Worm (Caenorhabditis elegans) whole organism, L4 larva: Measurements from ENCODE around the gene B0303.16.

ENCODE experiments used
- D1046.2 ChIP-seq: fragments of 200-800 bp; sonication (Bioruptor generic); IDR thresholded peaks from 2 replicates; pipeline ENCODE4 v1.3.6; 2022; ENCODE audit warnings: missing genetic modification characterization, missing compliant biosample characterization
- F10B5.3 ChIP-seq: sonication (generic microtip); optimal IDR thresholded peaks from 2 replicates; lab custom pipeline; 2016; ENCODE audit warnings: mild to moderate bottlenecking, missing genetic modification characterization, missing compliant biosample characterization
- T20F7.1 ChIP-seq: fragments of 200-800 bp; sonication (Bioruptor generic); optimal IDR thresholded peaks from 2 replicates; lab custom pipeline; 2018; ENCODE audit warnings: mild to moderate bottlenecking, missing genetic modification characterization, missing compliant biosample characterization
- Y75B8A.6 ChIP-seq: fragments of 200-800 bp; sonication (Bioruptor generic); IDR thresholded peaks from 2 replicates; pipeline ENCODE4 v1.3.6; 2022; ENCODE audit warnings: missing genetic modification reagents, missing genetic modification characterization, missing compliant biosample characterization
- ZK337.2 ChIP-seq: fragments of 200-800 bp; sonication (Bioruptor generic); IDR thresholded peaks from 2 replicates; pipeline ENCODE4 v1.3.6; 2022; ENCODE audit warnings: missing genetic modification reagents, missing genetic modification characterization, missing compliant biosample characterization
- aha-1 ChIP-seq: fragments of 150-350 bp; peaks from one replicate; lab custom pipeline; 2014; ENCODE audit warnings: missing biosample characterization, missing genetic modification characterization
- aly-2 ChIP-seq: sonication (generic microtip); optimal IDR thresholded peaks from 2 replicates; lab custom pipeline; 2018; ENCODE audit warnings: missing biosample characterization, missing genetic modification characterization
- arid-1 ChIP-seq: fragments of 200-800 bp; sonication (Bioruptor generic); conservative IDR thresholded peaks from 2 replicates; pipeline ENCODE4 v1.3.6; 2022; ENCODE audit warnings: missing genetic modification reagents, missing genetic modification characterization, missing compliant biosample characterization
- attf-4 ChIP-seq: sonication (generic microtip); optimal IDR thresholded peaks from 3 replicates; lab custom pipeline; 2017; ENCODE audit warnings: missing biosample characterization, missing genetic modification characterization
- ceh-32 ChIP-seq: sonication (generic microtip); optimal IDR thresholded peaks from 2 replicates; lab custom pipeline; 2016; ENCODE audit warnings: mild to moderate bottlenecking, missing genetic modification characterization, missing compliant biosample characterization; ENCODE audit not compliant: poor library complexity
- ceh-44 ChIP-seq: fragments of 200-800 bp; sonication (Bioruptor generic); IDR thresholded peaks from 2 replicates; pipeline ENCODE4 v1.3.6; 2022; ENCODE audit warnings: missing genetic modification reagents, missing genetic modification characterization, missing compliant biosample characterization
- cey-2 ChIP-seq: sonication (generic microtip); optimal IDR thresholded peaks from 3 replicates; lab custom pipeline; 2017; ENCODE audit warnings: missing genetic modification characterization, mild to moderate bottlenecking, missing compliant biosample characterization, antibody characterized with exemption, borderline replicate concordance; ENCODE audit not compliant: insufficient read depth
- ctbp-1 ChIP-seq: fragments of 200-800 bp; sonication (Bioruptor generic); IDR thresholded peaks from 2 replicates; pipeline ENCODE4 v1.3.6; 2022; ENCODE audit warnings: missing genetic modification reagents, missing genetic modification characterization, missing compliant biosample characterization
- daf-12 ChIP-seq: fragments of 150-350 bp; optimal IDR thresholded peaks from 2 replicates; lab custom pipeline; 2014; ENCODE audit warnings: missing biosample characterization, missing genetic modification reagents, missing genetic modification characterization
- daf-16 ChIP-seq, 3 experiments: sonication (generic microtip); optimal IDR thresholded peaks; 2 replicates each; lab custom pipeline; 2016 to 2017; ENCODE audit warnings: missing genetic modification characterization in 3 of 3, missing genetic modification reagents in 3 of 3, mild to moderate bottlenecking in 2 of 3, missing compliant biosample characterization in 2 of 3, missing biosample characterization in 1 of 3, moderate library complexity in 1 of 3
- daf-19 ChIP-seq: fragments of 200-800 bp; sonication (Bioruptor generic); conservative IDR thresholded peaks from 2 replicates; pipeline ENCODE4 v1.3.6; 2022; ENCODE audit warnings: missing genetic modification characterization, missing compliant biosample characterization
- daf-8 ChIP-seq: fragments of 200-800 bp; sonication (Bioruptor generic); IDR thresholded peaks from 2 replicates; pipeline ENCODE4 v1.3.6; 2022; ENCODE audit warnings: missing genetic modification characterization, missing compliant biosample characterization
- dmd-8 ChIP-seq: fragments of 200-800 bp; sonication (Bioruptor generic); IDR thresholded peaks from 2 replicates; pipeline ENCODE4 v1.3.6; 2022; ENCODE audit warnings: missing genetic modification characterization, missing compliant biosample characterization
- dmd-9 ChIP-seq: fragments of 200-800 bp; sonication (Bioruptor generic); IDR thresholded peaks from 2 replicates; pipeline ENCODE4 v1.3.6; 2022; ENCODE audit warnings: missing genetic modification reagents, missing genetic modification characterization, missing compliant biosample characterization
- dve-1 ChIP-seq: sonication (generic microtip); optimal IDR thresholded peaks from 2 replicates; lab custom pipeline; 2017; ENCODE audit warnings: antibody characterized with exemption, mild to moderate bottlenecking, missing genetic modification characterization, missing compliant biosample characterization; ENCODE audit not compliant: insufficient read depth
- fkh-10 ChIP-seq: fragments of 150-350 bp; optimal IDR thresholded peaks from 2 replicates; lab custom pipeline; 2014; ENCODE audit warnings: missing biosample characterization, missing genetic modification reagents, missing genetic modification characterization
- fos-1 ChIP-seq: fragments of 150-350 bp; optimal IDR thresholded peaks from 2 replicates; lab custom pipeline; 2014; ENCODE audit warnings: missing biosample characterization, missing genetic modification characterization
- lin-13 ChIP-seq: fragments of 150-350 bp; optimal IDR thresholded peaks from 2 replicates; lab custom pipeline; 2014; ENCODE audit warnings: missing biosample characterization, missing genetic modification reagents, missing genetic modification characterization
- lin-15B ChIP-seq: fragments of 150-350 bp; sonication (generic microtip); optimal IDR thresholded peaks from 3 replicates; lab custom pipeline; 2014; ENCODE audit warnings: missing biosample characterization, missing genetic modification characterization
- lin-38 ChIP-seq: fragments of 200-800 bp; sonication (Bioruptor generic); IDR thresholded peaks from 2 replicates; pipeline ENCODE4 v1.3.6; 2022; ENCODE audit warnings: missing genetic modification reagents, missing genetic modification characterization, missing compliant biosample characterization
- lsy-2 ChIP-seq, 2 experiments: fragments of 150-350 bp in 1 of 2; sonication (generic microtip) in 1 of 2; optimal IDR thresholded peaks; 2 replicates each; lab custom pipeline; 2014 to 2017; ENCODE audit warnings: missing biosample characterization in 2 of 2, missing genetic modification characterization in 2 of 2
- mdl-1 ChIP-seq, 2 experiments: fragments of 150-350 bp in 1 of 2; sonication (generic microtip) in 1 of 2; optimal IDR thresholded peaks; 2 replicates each; lab custom pipeline; 2014 to 2017; ENCODE audit warnings: missing biosample characterization in 2 of 2, missing genetic modification characterization in 2 of 2
- mdt-29 ChIP-seq: fragments of 200-800 bp; sonication (Bioruptor generic); IDR thresholded peaks from 2 replicates; pipeline ENCODE4 v1.3.6; 2022; ENCODE audit warnings: missing genetic modification reagents, missing genetic modification characterization, missing compliant biosample characterization
- mes-2 ChIP-seq: sonication (generic microtip); optimal IDR thresholded peaks from 2 replicates; lab custom pipeline; 2016; ENCODE audit warnings: missing genotype, mild to moderate bottlenecking, missing genetic modification characterization, missing compliant biosample characterization; ENCODE audit not compliant: poor library complexity, severe bottlenecking
- mxl-2 ChIP-seq: fragments of 200-800 bp; sonication (Bioruptor generic); conservative IDR thresholded peaks from 2 replicates; pipeline ENCODE4 v1.3.6; 2022; ENCODE audit warnings: missing genetic modification reagents, missing genetic modification characterization, missing compliant biosample characterization
- nhr-10 ChIP-seq: fragments of 150-350 bp; optimal IDR thresholded peaks from 2 replicates; lab custom pipeline; 2014; ENCODE audit warnings: missing biosample characterization, missing genetic modification characterization
- nhr-102 ChIP-seq: sonication (generic microtip); optimal IDR thresholded peaks from 2 replicates; lab custom pipeline; 2016; ENCODE audit warnings: mild to moderate bottlenecking, missing genetic modification characterization, moderate library complexity, missing compliant biosample characterization
- nhr-11 ChIP-seq: fragments of 150-350 bp; optimal IDR thresholded peaks from 2 replicates; lab custom pipeline; 2014; ENCODE audit warnings: missing biosample characterization, missing genetic modification characterization
- nhr-111 ChIP-seq: fragments of 200-800 bp; sonication (Bioruptor generic); optimal IDR thresholded peaks from 2 replicates; lab custom pipeline; 2018; ENCODE audit warnings: mild to moderate bottlenecking, missing genetic modification characterization, missing compliant biosample characterization
- nhr-237 ChIP-seq: sonication (generic microtip); optimal IDR thresholded peaks from 2 replicates; lab custom pipeline; 2017; ENCODE audit warnings: missing biosample characterization, missing genetic modification characterization
- nhr-48 ChIP-seq: sonication (generic microtip); optimal IDR thresholded peaks from 2 replicates; lab custom pipeline; 2016; ENCODE audit warnings: mild to moderate bottlenecking, missing genetic modification characterization, missing compliant biosample characterization
- nhr-6 ChIP-seq: fragments of 150-350 bp; optimal IDR thresholded peaks from 2 replicates; lab custom pipeline; 2014; ENCODE audit warnings: missing biosample characterization, missing genetic modification characterization
- nhr-76 ChIP-seq: fragments of 150-350 bp; optimal IDR thresholded peaks from 2 replicates; lab custom pipeline; 2014; ENCODE audit warnings: missing biosample characterization, missing genetic modification characterization
- nhr-77 ChIP-seq: fragments of 150-350 bp; optimal IDR thresholded peaks from 2 replicates; lab custom pipeline; 2014; ENCODE audit warnings: missing biosample characterization, missing genetic modification characterization
- php-3 ChIP-seq: fragments of 200-800 bp; sonication (Bioruptor generic); IDR thresholded peaks from 2 replicates; pipeline ENCODE4 v1.3.6; 2022; ENCODE audit warnings: missing genetic modification reagents, missing genetic modification characterization, missing compliant biosample characterization
- rbr-2 ChIP-seq: sonication (generic microtip); optimal IDR thresholded peaks from 2 replicates; lab custom pipeline; 2016; ENCODE audit warnings: missing genotype, missing genetic modification characterization, missing compliant biosample characterization
- saeg-2 ChIP-seq: fragments of 200-800 bp; sonication (Bioruptor generic); IDR thresholded peaks from 2 replicates; pipeline ENCODE4 v1.3.6; 2022; ENCODE audit warnings: missing genetic modification reagents, missing genetic modification characterization, missing compliant biosample characterization
- sdz-12 ChIP-seq: fragments of 200-800 bp; sonication (Bioruptor generic); optimal IDR thresholded peaks from 2 replicates; lab custom pipeline; 2018; ENCODE audit warnings: mild to moderate bottlenecking, missing genetic modification characterization, missing compliant biosample characterization
- tag-97 ChIP-seq: fragments of 200-800 bp; sonication (Bioruptor generic); IDR thresholded peaks from 2 replicates; pipeline ENCODE4 v1.3.6; 2022; ENCODE audit warnings: missing genetic modification characterization, missing compliant biosample characterization
- unc-39 ChIP-seq: sonication (generic microtip); optimal IDR thresholded peaks from 2 replicates; lab custom pipeline; 2017; ENCODE audit warnings: missing biosample characterization, missing genetic modification characterization
- unc-62 ChIP-seq, 3 experiments: fragments of 150-350 bp in 1 of 3; sonication (generic microtip); optimal IDR thresholded peaks in 2 of 3; peaks in 1 of 3; 1 replicate in 1 of 3; 2 replicates in 2 of 3; lab custom pipeline; 2014 to 2017; ENCODE audit warnings: missing biosample characterization in 3 of 3, missing genetic modification characterization in 3 of 3, missing genetic modification reagents in 3 of 3, missing genotype in 1 of 3
- vab-7 ChIP-seq: fragments of 200-800 bp; sonication (Bioruptor generic); IDR thresholded peaks from 2 replicates; pipeline ENCODE4 v1.3.6; 2022; ENCODE audit warnings: missing genetic modification reagents, missing genetic modification characterization, missing compliant biosample characterization
- zag-1 ChIP-seq: fragments of 150-350 bp; optimal IDR thresholded peaks from 2 replicates; lab custom pipeline; 2014; ENCODE audit warnings: missing biosample characterization, missing genetic modification characterization
- zfp-3 ChIP-seq: fragments of 200-800 bp; sonication (Bioruptor generic); conservative IDR thresholded peaks from 2 replicates; pipeline ENCODE4 v1.3.6; 2022; ENCODE audit warnings: missing genetic modification reagents, missing genetic modification characterization, missing compliant biosample characterization
- zip-11 ChIP-seq: fragments of 200-800 bp; sonication (Bioruptor generic); IDR thresholded peaks from 2 replicates; pipeline ENCODE4 v1.3.6; 2022; ENCODE audit warnings: missing genetic modification characterization, missing compliant biosample characterization
- zip-2 ChIP-seq: fragments of 150-350 bp; optimal IDR thresholded peaks from 2 replicates; lab custom pipeline; 2014; ENCODE audit warnings: missing biosample characterization, missing genetic modification characterization

Gene B0303.16

ce11 chrIII:8658367-8658761 is 46.5 kb upstream of the B0303.16 start (continued):
- TF ChIP-seq mdl-1 (tag; optimal IDR thresholded peaks at IDR 0.05; lab: Kevin White, UChicago) (peak; percentile 66 to 97), zip-11 (GFP tag; lab: Robert Waterston, UW) (no peak), fos-1 (tag; lab: Kevin White, UChicago) (no peak), nhr-48 (peak; percentile 97), Y75B8A.6 (GFP tag; lab: Robert Waterston, UW) (no peak), lsy-2 (tag; optimal IDR thresholded peaks at IDR 0.05; lab: Kevin White, UChicago) (peak; percentile 74 to 87), nhr-10 (tag; lab: Kevin White, UChicago) (peak; percentile 80), dmd-8 (GFP tag; lab: Robert Waterston, UW) (no peak), D1046.2 (GFP tag; lab: Robert Waterston, UW) (no peak), daf-8 (GFP tag; lab: Robert Waterston, UW) (no peak), nhr-77 (tag; lab: Kevin White, UChicago) (peak; percentile 91), mxl-2 (GFP tag; lab: Robert Waterston, UW) (peak; percentile 93), nhr-237 (tag; lab: Kevin White, UChicago) (no peak), daf-16 (GFP tag; optimal IDR thresholded peaks at IDR 0.05; lab: Kevin White, UChicago) (peak; percentile 97 to 99), daf-16 (tag; optimal IDR thresholded peaks at IDR 0.05; lab: Kevin White, UChicago) (peak; percentile 99), F10B5.3 (tag; lab: Kevin White, UChicago) (no peak), lin-13 (GFP tag; lab: Kevin White, UChicago) (peak; percentile 74), cey-2 (tag; lab: Kevin White, UChicago) (peak; percentile 90), vab-7 (GFP tag; lab: Robert Waterston, UW) (no peak), arid-1 (GFP tag; lab: Robert Waterston, UW) (0 out of 2 replicates have a peak, but pooled peaks have one; percentile 36), unc-39 (tag; lab: Kevin White, UChicago) (no peak), ceh-44 (GFP tag; lab: Robert Waterston, UW) (no peak), rbr-2 (tag; lab: Kevin White, UChicago) (peak; percentile 90), zip-2 (tag; lab: Kevin White, UChicago) (peak; percentile 71), nhr-11 (peak; percentile 98), zag-1 (tag; lab: Kevin White, UChicago) (no peak), aha-1 (tag; lab: Kevin White, UChicago) (peak; percentile 70), daf-19 (GFP tag; lab: Robert Waterston, UW) (no peak), unc-62 (GFP tag; optimal IDR thresholded peaks at IDR 0.05 in 1 of 2; lab: Kevin White, UChicago) (peak; percentile 45 to 99), unc-62 (tag; optimal IDR thresholded peaks at IDR 0.05; lab: Kevin White, UChicago) (peak; percentile 31), lin-38 (GFP tag; lab: Robert Waterston, UW) (peak; percentile 49), ZK337.2 (GFP tag; lab: Robert Waterston, UW) (no peak), nhr-76 (tag; lab: Kevin White, UChicago) (no peak), lin-15B (tag; lab: Kevin White, UChicago) (no peak), mes-2 (tag; lab: Kevin White, UChicago) (no peak), sdz-12 (GFP tag; lab: Kevin White, UChicago) (no peak), mdt-29 (GFP tag; lab: Robert Waterston, UW) (peak; percentile 97), attf-4 (tag; lab: Kevin White, UChicago) (no peak), aly-2 (tag; lab: Kevin White, UChicago) (no peak), tag-97 (GFP tag; lab: Robert Waterston, UW) (no peak), ctbp-1 (peak; percentile 71), zfp-3 (GFP tag; lab: Robert Waterston, UW) (0 out of 2 replicates have a peak, but pooled peaks have one; percentile 70), dmd-9 (GFP tag; lab: Robert Waterston, UW) (no peak), nhr-111 (GFP tag; lab: Kevin White, UChicago) (no peak), daf-12 (tag; lab: Kevin White, UChicago) (no peak), ceh-32 (tag; lab: Kevin White, UChicago) (no peak), nhr-6 (tag; lab: Kevin White, UChicago) (no peak), T20F7.1 (GFP tag; lab: Kevin White, UChicago) (peak; percentile 82), php-3 (GFP tag; lab: Robert Waterston, UW) (peak; percentile 96), saeg-2 (peak; percentile 64; the same call in 1 of the 2 replicates), nhr-102 (tag; lab: Kevin White, UChicago) (peak; percentile 94), fkh-10 (GFP tag; lab: Kevin White, UChicago) (no peak), dve-1 (tag; lab: Kevin White, UChicago) (peak; percentile 96)
